Worm (Caenorhabditis elegans) whole organism, L1 larva: ENCODE results near the gene C16C10.8.

ENCODE experiments used
- C04F5.9 ChIP-seq: sonication (generic microtip); optimal IDR thresholded peaks from 2 replicates; lab custom pipeline; 2016; ENCODE audit warnings: missing genetic modification characterization, missing compliant biosample characterization
- F16B12.6 ChIP-seq: fragments of 150-350 bp; optimal IDR thresholded peaks from 2 replicates; lab custom pipeline; 2014; ENCODE audit warnings: missing biosample characterization, missing genetic modification characterization
- aha-1 ChIP-seq: fragments of 150-350 bp; optimal IDR thresholded peaks from 2 replicates; lab custom pipeline; 2014; ENCODE audit warnings: missing biosample characterization, missing genetic modification characterization
- alr-1 ChIP-seq: fragments of 200-800 bp; sonication (Bioruptor generic); optimal IDR thresholded peaks from 2 replicates; lab custom pipeline; 2018; ENCODE audit warnings: borderline replicate concordance, mild to moderate bottlenecking, missing genetic modification characterization, missing compliant biosample characterization
- aly-2 ChIP-seq: fragments of 150-350 bp; optimal IDR thresholded peaks from 2 replicates; lab custom pipeline; 2014; ENCODE audit warnings: missing biosample characterization, missing genetic modification characterization
- ama-1 ChIP-seq: fragments of 150-350 bp; optimal IDR thresholded peaks from 2 replicates; lab custom pipeline; 2014
- ceh-82 ChIP-seq, 3 experiments: fragments of 150-350 bp in 1 of 3; sonication (generic microtip) in 2 of 3; optimal IDR thresholded peaks; 2 replicates each; lab custom pipeline; 2014 to 2017; ENCODE audit warnings: missing biosample characterization in 3 of 3, missing genetic modification characterization in 3 of 3
- ceh-88 ChIP-seq: fragments of 200-800 bp; sonication (Bioruptor generic); IDR thresholded peaks from 2 replicates; pipeline ENCODE4 v1.3.6; 2022; ENCODE audit warnings: missing genetic modification characterization, missing compliant biosample characterization
- ceh-90 ChIP-seq: sonication (generic microtip); optimal IDR thresholded peaks from 2 replicates; lab custom pipeline; 2016; ENCODE audit warnings: missing genetic modification characterization, missing compliant biosample characterization
- dpl-1 ChIP-seq, 3 experiments: fragments of 150-350 bp in 2 of 3; sonication (generic microtip) in 1 of 3; optimal IDR thresholded peaks; 2 replicates each; lab custom pipeline; 2014 to 2017; ENCODE audit warnings: missing biosample characterization in 3 of 3, missing genetic modification characterization in 3 of 3, missing genetic modification reagents in 3 of 3
- dsc-1 ChIP-seq: sonication (generic microtip); optimal IDR thresholded peaks from 2 replicates; lab custom pipeline; 2016; ENCODE audit warnings: mild to moderate bottlenecking, missing genetic modification characterization, missing compliant biosample characterization
- ets-5 ChIP-seq: fragments of 200-800 bp; sonication (Bioruptor generic); IDR thresholded peaks from 2 replicates; pipeline ENCODE4 v1.3.6; 2022; ENCODE audit warnings: missing genetic modification characterization, missing compliant biosample characterization
- fkh-4 ChIP-seq: sonication (generic microtip); optimal IDR thresholded peaks from 2 replicates; lab custom pipeline; 2016; ENCODE audit warnings: missing compliant biosample characterization, missing genetic modification characterization, borderline replicate concordance
- fos-1 ChIP-seq: fragments of 150-350 bp; optimal IDR thresholded peaks from 2 replicates; lab custom pipeline; 2014; ENCODE audit warnings: missing biosample characterization, missing genetic modification characterization
- hlh-17 ChIP-seq: fragments of 200-800 bp; sonication (Bioruptor generic); optimal IDR thresholded peaks from 2 replicates; lab custom pipeline; 2018; ENCODE audit warnings: missing genetic modification characterization, mild to moderate bottlenecking, missing compliant biosample characterization, moderate library complexity, borderline replicate concordance
- hlh-4 ChIP-seq: sonication (generic microtip); optimal IDR thresholded peaks from 2 replicates; lab custom pipeline; 2016; ENCODE audit warnings: mild to moderate bottlenecking, missing genetic modification characterization, missing compliant biosample characterization
- irx-1 ChIP-seq: sonication (generic microtip); optimal IDR thresholded peaks from 2 replicates; lab custom pipeline; 2016; ENCODE audit warnings: missing genetic modification characterization, missing compliant biosample characterization
- isw-1 ChIP-seq: fragments of 200-800 bp; sonication (Bioruptor generic); IDR thresholded peaks from 2 replicates; pipeline ENCODE4 v1.3.6; 2022; ENCODE audit warnings: missing genetic modification characterization, missing compliant biosample characterization
- jun-1 ChIP-seq: fragments of 150-350 bp; optimal IDR thresholded peaks from 2 replicates; lab custom pipeline; 2014; ENCODE audit warnings: missing biosample characterization, missing genetic modification reagents, missing genetic modification characterization
- lir-3 ChIP-seq: sonication (generic microtip); optimal IDR thresholded peaks from 2 replicates; lab custom pipeline; 2016; ENCODE audit warnings: mild to moderate bottlenecking, missing genetic modification characterization, moderate library complexity, missing compliant biosample characterization; ENCODE audit not compliant: poor library complexity
- lsy-2 ChIP-seq, 2 experiments: fragments of 150-350 bp; optimal IDR thresholded peaks; 2 replicates each; lab custom pipeline; 2014; ENCODE audit warnings: missing biosample characterization in 2 of 2, missing genetic modification characterization in 2 of 2
- mab-9 ChIP-seq: fragments of 200-800 bp; sonication (Bioruptor generic); IDR thresholded peaks from 2 replicates; pipeline ENCODE4 v1.3.6; 2022; ENCODE audit warnings: missing genetic modification reagents, missing genetic modification characterization, missing compliant biosample characterization
- mep-1 ChIP-seq: fragments of 150-350 bp; optimal IDR thresholded peaks from 2 replicates; lab custom pipeline; 2014; ENCODE audit warnings: missing biosample characterization, missing genetic modification characterization
- nhr-19 ChIP-seq: fragments of 200-800 bp; sonication (Bioruptor generic); conservative IDR thresholded peaks from 2 replicates; pipeline ENCODE4 v1.3.6; 2022; ENCODE audit warnings: missing genetic modification characterization, missing compliant biosample characterization
- nhr-237 ChIP-seq: fragments of 150-350 bp; optimal IDR thresholded peaks from 2 replicates; lab custom pipeline; 2014; ENCODE audit warnings: missing biosample characterization, missing genetic modification characterization
- nhr-47 ChIP-seq: sonication (generic microtip); optimal IDR thresholded peaks from 2 replicates; lab custom pipeline; 2016; ENCODE audit warnings: mild to moderate bottlenecking, missing genetic modification characterization, moderate library complexity, missing compliant biosample characterization
- nhr-71 ChIP-seq: sonication (generic microtip); optimal IDR thresholded peaks from 2 replicates; lab custom pipeline; 2016; ENCODE audit warnings: mild to moderate bottlenecking, missing genetic modification characterization, moderate library complexity, missing compliant biosample characterization
- nhr-77 ChIP-seq: fragments of 150-350 bp; optimal IDR thresholded peaks from 2 replicates; lab custom pipeline; 2014; ENCODE audit warnings: missing biosample characterization, missing genetic modification characterization
- nhr-90 ChIP-seq: sonication (generic microtip); optimal IDR thresholded peaks from 2 replicates; lab custom pipeline; 2016; ENCODE audit warnings: mild to moderate bottlenecking, missing genetic modification characterization, missing compliant biosample characterization; ENCODE audit not compliant: poor library complexity
- pag-3 ChIP-seq: sonication (generic microtip); optimal IDR thresholded peaks from 2 replicates; lab custom pipeline; 2017; ENCODE audit warnings: missing genetic modification characterization, mild to moderate bottlenecking, missing compliant biosample characterization, antibody characterized with exemption, borderline replicate concordance; ENCODE audit not compliant: insufficient read depth
- pax-3 ChIP-seq: fragments of 200-800 bp; sonication (Bioruptor generic); optimal IDR thresholded peaks from 2 replicates; lab custom pipeline; 2018; ENCODE audit warnings: mild to moderate bottlenecking, missing genetic modification characterization, moderate library complexity, missing compliant biosample characterization
- pqm-1 ChIP-seq: sonication (generic microtip); optimal IDR thresholded peaks from 3 replicates; lab custom pipeline; 2017; ENCODE audit warnings: missing biosample characterization, missing genetic modification characterization
- skn-1 ChIP-seq: fragments of 150-350 bp; optimal IDR thresholded peaks from 2 replicates; lab custom pipeline; 2014; ENCODE audit warnings: missing biosample characterization, missing genetic modification characterization
- snu-23 ChIP-seq: sonication (generic microtip); optimal IDR thresholded peaks from 2 replicates; lab custom pipeline; 2016; ENCODE audit warnings: missing genetic modification characterization, missing compliant biosample characterization
- sox-4 ChIP-seq: sonication (generic microtip); optimal IDR thresholded peaks from 2 replicates; lab custom pipeline; 2016; ENCODE audit warnings: missing genetic modification characterization, missing compliant biosample characterization
- sptf-1 ChIP-seq: fragments of 150-350 bp; optimal IDR thresholded peaks from 2 replicates; lab custom pipeline; 2014; ENCODE audit warnings: missing biosample characterization, missing genetic modification characterization
- tlp-1 ChIP-seq: fragments of 150-350 bp; optimal IDR thresholded peaks from 2 replicates; lab custom pipeline; 2014; ENCODE audit warnings: missing biosample characterization, missing genetic modification characterization
- unc-30 ChIP-seq: sonication (generic microtip); optimal IDR thresholded peaks from 2 replicates; lab custom pipeline; 2017; ENCODE audit warnings: missing biosample characterization, missing genetic modification characterization
- unc-62 ChIP-seq: fragments of 150-350 bp; optimal IDR thresholded peaks from 2 replicates; lab custom pipeline; 2014; ENCODE audit warnings: missing biosample characterization, missing genetic modification reagents, missing genetic modification characterization
- unc-98 ChIP-seq: fragments of 200-800 bp; sonication (Bioruptor generic); IDR thresholded peaks from 2 replicates; pipeline ENCODE4 v1.3.6; 2022; ENCODE audit warnings: missing genetic modification characterization, missing compliant biosample characterization
- vab-15 ChIP-seq: sonication (generic microtip); optimal IDR thresholded peaks from 2 replicates; lab custom pipeline; 2017; ENCODE audit warnings: missing genotype, mild to moderate bottlenecking, missing genetic modification characterization, missing compliant biosample characterization
- zag-1 ChIP-seq: fragments of 150-350 bp; optimal IDR thresholded peaks from 2 replicates; lab custom pipeline; 2014; ENCODE audit warnings: missing biosample characterization, missing genetic modification characterization
- zip-4 ChIP-seq: fragments of 200-800 bp; sonication (Bioruptor generic); optimal IDR thresholded peaks from 2 replicates; lab custom pipeline; 2018; ENCODE audit warnings: mild to moderate bottlenecking, missing genetic modification characterization, moderate library complexity, missing compliant biosample characterization

C16C10.8 gene

ce11 chrIII:4168665-4169064 is 4.7 kb upstream of the C16C10.8 start, which contains the start of gene ccdc-55:
ccdc-55 (minus strand) TSS chrIII:4168765.
- TF ChIP-seq ceh-88 (GFP tag; lab: Robert Waterston, UW) = no peak
- TF ChIP-seq ets-5 (GFP tag; lab: Robert Waterston, UW) = no peak
- no peak for TF ChIP-seq nhr-90
- no peak for TF ChIP-seq pag-3 (tag; lab: Kevin White, UChicago)
- TF ChIP-seq isw-1 (GFP tag; lab: Robert Waterston, UW) = no peak
- TF ChIP-seq C04F5.9 (tag; lab: Kevin White, UChicago) = no peak
- no peak for TF ChIP-seq mep-1 (tag; lab: Kevin White, UChicago)
- no peak for TF ChIP-seq ceh-82 (tag; optimal IDR thresholded peaks at IDR 0.05; lab: Kevin White, UChicago)
- no peak for TF ChIP-seq vab-15
- no peak for TF ChIP-seq sox-4 (tag; lab: Kevin White, UChicago)
- TF ChIP-seq fos-1 (tag; lab: Kevin White, UChicago) = no peak
- no peak for TF ChIP-seq ama-1 (lab: Kevin White, UChicago)
- TF ChIP-seq mab-9 = no peak
- no peak for TF ChIP-seq unc-30 (tag; lab: Kevin White, UChicago)
- TF ChIP-seq unc-62 (GFP tag; lab: Kevin White, UChicago) = no peak
- TF ChIP-seq ceh-90 (tag; lab: Kevin White, UChicago) = no peak

- TF ChIP-seq zag-1 (no peak), aha-1 (no peak), pax-3 (no peak), dsc-1 (tag; lab: Kevin White, UChicago) (no peak), hlh-17 (GFP tag; lab: Kevin White, UChicago) (no peak)
These were observed 2.8 kb upstream of the C16C10.8 start, which contains the start of gene rnf-5 for ce11 chrIII:4166745-4167144. rnf-5 (minus strand) TSS chrIII:4166845.

- no peak for TF ChIP-seq F16B12.6 (tag; lab: Kevin White, UChicago)
- no peak for TF ChIP-seq jun-1 (tag; lab: Kevin White, UChicago)
- TF ChIP-seq mab-9 = no peak
- TF ChIP-seq unc-98 (GFP tag; lab: Robert Waterston, UW) = no peak
- no peak for TF ChIP-seq isw-1 (GFP tag; lab: Robert Waterston, UW)
- TF ChIP-seq zag-1 = no peak
These were observed 3.0 kb downstream of the C16C10.8 start, which contains the start of gene C01G12.16 for ce11 chrIII:4160937-4161336. C01G12.16 (plus strand) TSS chrIII:4161237.

- no peak for TF ChIP-seq ets-5 (GFP tag; lab: Robert Waterston, UW)
- no peak for TF ChIP-seq vab-15
- TF ChIP-seq hlh-4 (tag; lab: Kevin White, UChicago) = no peak
- TF ChIP-seq dpl-1 (GFP tag; optimal IDR thresholded peaks at IDR 0.05; lab: Kevin White, UChicago) = no peak
- TF ChIP-seq fkh-4 = no peak
- no peak for TF ChIP-seq nhr-19 (GFP tag; lab: Robert Waterston, UW)
- no peak for TF ChIP-seq tlp-1 (tag; lab: Kevin White, UChicago)
- TF ChIP-seq irx-1 (tag; lab: Kevin White, UChicago) = no peak
- no peak for TF ChIP-seq pqm-1 (tag; lab: Kevin White, UChicago)
- TF ChIP-seq ceh-88 (GFP tag; lab: Robert Waterston, UW) = no peak
- TF ChIP-seq hlh-17 (GFP tag; lab: Kevin White, UChicago) = no peak
- no peak for TF ChIP-seq nhr-77 (tag; lab: Kevin White, UChicago)
- TF ChIP-seq sox-4 (tag; lab: Kevin White, UChicago) = no peak
- no peak for TF ChIP-seq skn-1
- no peak for TF ChIP-seq lsy-2 (tag; optimal IDR thresholded peaks at IDR 0.05; lab: Kevin White, UChicago)
- TF ChIP-seq, all 84 proteins: peak for 0
These were observed 6.7 kb downstream of the C16C10.8 start, which contains the start of gene C16C10.9 for ce11 chrIII:4157298-4157697. C16C10.9 (minus strand) TSS chrIII:4157398.

- TF ChIP-seq aly-2 (tag; lab: Kevin White, UChicago) = no peak
- no peak for TF ChIP-seq lir-3
- no peak for TF ChIP-seq skn-1
- TF ChIP-seq C04F5.9 (tag; lab: Kevin White, UChicago) = no peak
- TF ChIP-seq nhr-19 (GFP tag; lab: Robert Waterston, UW) = no peak
- no peak for TF ChIP-seq sptf-1 (tag; lab: Kevin White, UChicago)
- no peak for TF ChIP-seq ceh-88 (GFP tag; lab: Robert Waterston, UW)
- no peak for TF ChIP-seq snu-23 (GFP tag; lab: Kevin White, UChicago)
- TF ChIP-seq nhr-47 (tag; lab: Kevin White, UChicago) = no peak
- no peak for TF ChIP-seq dsc-1 (tag; lab: Kevin White, UChicago)
- no peak for TF ChIP-seq F16B12.6 (tag; lab: Kevin White, UChicago)
- TF ChIP-seq lsy-2 (tag; optimal IDR thresholded peaks at IDR 0.05; lab: Kevin White, UChicago) = no peak
- TF ChIP-seq nhr-237 = no peak
- no peak for TF ChIP-seq zip-4
- TF ChIP-seq nhr-71 (tag; lab: Kevin White, UChicago) = no peak
- TF ChIP-seq pax-3 = no peak
- no peak for TF ChIP-seq hlh-4 (tag; lab: Kevin White, UChicago)
- no peak for TF ChIP-seq alr-1 (tag; lab: Kevin White, UChicago)
- TF ChIP-seq vab-15 = no peak
These were observed 10.7 kb downstream of the C16C10.8 start, which contains the start of gene glod-4 for ce11 chrIII:4153299-4153698. glod-4 (plus strand) TSS chrIII:4153599.
